Fruit fly (Drosophila melanogaster): ENCODE results near the gene Ilp5.

Gene Ilp5

dm6 chr3L:9823797-9824196 lies at the start of gene Ilp5:
Gene Ilp5 (minus strand): TSS chr3L:9823897.
- TF ChIP-seq Clk (GFP tag; optimal IDR thresholded peaks at IDR 0.05) (no peak), Crg-1 (GFP tag; optimal IDR thresholded peaks at IDR 0.05) (no peak)

DNA sequence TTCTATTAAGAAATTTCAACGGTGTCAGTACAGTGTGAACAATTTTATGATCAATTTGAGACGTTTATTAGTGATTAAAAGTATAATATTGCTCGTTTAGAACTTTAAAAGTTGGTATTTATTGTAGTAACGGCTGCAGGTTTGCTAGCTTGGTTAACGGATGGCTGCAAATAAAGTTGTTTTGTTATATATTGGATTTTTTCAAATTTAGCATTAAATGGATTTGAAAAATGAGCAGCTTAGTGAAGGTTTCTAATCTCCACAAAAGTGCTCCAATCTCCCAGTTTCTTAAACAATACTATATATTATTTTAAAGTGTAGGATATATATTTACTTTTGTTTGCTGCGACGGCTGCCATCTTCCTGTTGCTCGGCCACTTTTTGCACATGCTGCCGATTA lies 48.3 kb upstream of the Ilp5 start:
- TF ChIP-seq Clk (GFP tag; optimal IDR thresholded peaks at IDR 0.05) (no peak), kay (GFP tag; ENCODE audit: borderline replicate concordance) (no peak), pad (GFP tag; optimal IDR thresholded peaks at IDR 0.05) (no peak), toe (GFP tag; optimal IDR thresholded peaks at IDR 0.05) (no peak), Crg-1 (GFP tag; optimal IDR thresholded peaks at IDR 0.05) (no peak)

DNA sequence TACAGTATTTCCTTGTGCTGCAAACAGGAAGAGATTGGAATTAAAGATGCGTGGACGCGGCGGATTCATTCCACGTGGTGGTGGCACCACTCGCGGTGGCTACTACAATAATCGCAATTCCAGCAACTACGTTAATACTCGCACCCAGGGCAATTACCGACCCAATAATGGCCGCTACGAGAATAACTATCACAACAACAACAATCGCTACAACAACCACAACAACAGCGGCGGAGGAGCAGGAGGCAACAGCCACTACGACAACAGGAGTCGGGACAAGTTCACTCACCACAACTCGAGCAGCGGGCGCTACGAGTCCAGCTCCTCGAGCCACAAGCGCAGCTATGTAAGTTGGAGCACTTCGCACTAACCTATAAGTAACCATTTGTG lies 41.4 kb upstream of the Ilp5 start:
- TF ChIP-seq bab1 (GFP tag; optimal IDR thresholded peaks at IDR 0.05) (no peak), Mnt (GFP tag; optimal IDR thresholded peaks at IDR 0.05) (no peak), Clk (GFP tag; optimal IDR thresholded peaks at IDR 0.05) (no peak), Hr96 (GFP tag; optimal IDR thresholded peaks at IDR 0.05) (no peak), Crg-1 (GFP tag; optimal IDR thresholded peaks at IDR 0.05) (no peak), cic (GFP tag; optimal IDR thresholded peaks at IDR 0.05) (no peak), CG14711 (tag; optimal IDR thresholded peaks at IDR 0.05) (no peak), kay (GFP tag; ENCODE audit: borderline replicate concordance) (no peak), CG11617 (GFP tag; optimal IDR thresholded peaks at IDR 0.05) (no peak), CG1620 (GFP tag; optimal IDR thresholded peaks at IDR 0.05) (no peak), CG7101 (tag; optimal IDR thresholded peaks at IDR 0.05) (no peak), toe (GFP tag; optimal IDR thresholded peaks at IDR 0.05) (no peak), CG7045 (GFP tag; optimal IDR thresholded peaks at IDR 0.05) (no peak), ovo (GFP tag; optimal IDR thresholded peaks at IDR 0.05) (no peak), pad (GFP tag; optimal IDR thresholded peaks at IDR 0.05) (no peak), CG5204 (GFP tag; optimal IDR thresholded peaks at IDR 0.05) (no peak), tj (GFP tag; optimal IDR thresholded peaks at IDR 0.05) (no peak), CG33017 (tag; optimal IDR thresholded peaks at IDR 0.05) (no peak), cnc (optimal IDR thresholded peaks at IDR 0.05) (no peak), CG12768 (GFP tag; optimal IDR thresholded peaks at IDR 0.05) (no peak)

- TF ChIP-seq Mnt (GFP tag; optimal IDR thresholded peaks at IDR 0.05) (peak; percentile 36), Hr96 (GFP tag; optimal IDR thresholded peaks at IDR 0.05) (no peak), cnc (optimal IDR thresholded peaks at IDR 0.05) (no peak), CG33017 (tag; optimal IDR thresholded peaks at IDR 0.05) (no peak), CG1620 (GFP tag; optimal IDR thresholded peaks at IDR 0.05) (peak; percentile 36), Crg-1 (GFP tag; optimal IDR thresholded peaks at IDR 0.05) (no peak), CG11617 (GFP tag; optimal IDR thresholded peaks at IDR 0.05) (peak; percentile 18), CG14711 (tag; optimal IDR thresholded peaks at IDR 0.05) (peak; percentile 5), pad (GFP tag; optimal IDR thresholded peaks at IDR 0.05) (peak; percentile 19), bab1 (GFP tag; optimal IDR thresholded peaks at IDR 0.05) (peak; percentile 34), CG12768 (GFP tag; optimal IDR thresholded peaks at IDR 0.05) (no peak), kay (GFP tag; ENCODE audit: borderline replicate concordance) (peak; percentile 51), tj (GFP tag; optimal IDR thresholded peaks at IDR 0.05) (peak; percentile 12), CG7045 (GFP tag; optimal IDR thresholded peaks at IDR 0.05) (no peak), cic (GFP tag; optimal IDR thresholded peaks at IDR 0.05) (no peak), CG5204 (GFP tag; optimal IDR thresholded peaks at IDR 0.05) (no peak), ovo (GFP tag; optimal IDR thresholded peaks at IDR 0.05) (no peak), CG7101 (tag; optimal IDR thresholded peaks at IDR 0.05) (peak; percentile 32), toe (GFP tag; optimal IDR thresholded peaks at IDR 0.05) (peak; percentile 65), Clk (GFP tag; optimal IDR thresholded peaks at IDR 0.05) (no peak)
Observed at dm6 chr3L:9864275-9865052, 40.8 kb upstream of the Ilp5 start, which contains the start of the genes iPLA2-VIA and Ciz1. Gene iPLA2-VIA (minus strand): TSS chr3L:9864349. Gene Ciz1 (plus strand): TSS chr3L:9864639.

dm6 chr3L:9863656-9864055 lies 40.0 kb upstream of the Ilp5 start:
- TF ChIP-seq Mnt (GFP tag; optimal IDR thresholded peaks at IDR 0.05) (no peak), Hr96 (GFP tag; optimal IDR thresholded peaks at IDR 0.05) (no peak), toe (GFP tag; optimal IDR thresholded peaks at IDR 0.05) (no peak), CG12768 (GFP tag; optimal IDR thresholded peaks at IDR 0.05) (peak; percentile 47), CG7045 (GFP tag; optimal IDR thresholded peaks at IDR 0.05) (no peak), CG5204 (GFP tag; optimal IDR thresholded peaks at IDR 0.05) (no peak), CG11617 (GFP tag; optimal IDR thresholded peaks at IDR 0.05) (no peak), pad (GFP tag; optimal IDR thresholded peaks at IDR 0.05) (no peak), kay (GFP tag; ENCODE audit: borderline replicate concordance) (peak; percentile 90), Clk (GFP tag; optimal IDR thresholded peaks at IDR 0.05) (no peak)

DNA sequence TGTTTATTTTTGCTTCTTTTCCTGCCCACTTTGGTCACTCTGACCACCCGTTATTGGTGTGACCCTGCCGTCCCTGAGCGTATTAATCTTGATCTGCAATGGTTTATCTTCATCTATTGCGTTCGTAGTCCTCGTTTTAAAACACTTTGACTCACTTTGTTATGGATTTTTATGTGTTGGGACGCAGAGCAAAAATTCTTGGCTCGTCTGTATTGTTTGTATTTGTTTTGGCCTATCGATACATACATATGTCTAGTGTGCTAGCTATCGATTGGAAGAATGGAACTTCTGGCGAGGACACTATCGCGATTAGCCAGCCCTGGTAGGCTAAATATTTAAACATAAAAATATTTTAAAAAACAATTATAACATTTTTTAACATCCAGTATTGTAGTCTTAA lies 35.9 kb upstream of the Ilp5 start, which contains the start of gene CG10809:
TSS of gene CG10809 (minus strand) at position 266 of the 400 bp plus-strand sequence.
- TF ChIP-seq Clk (GFP tag; optimal IDR thresholded peaks at IDR 0.05) (no peak), bab1 (GFP tag; optimal IDR thresholded peaks at IDR 0.05) (peak; percentile 40), CG7045 (GFP tag; optimal IDR thresholded peaks at IDR 0.05) (peak; percentile 7), kay (GFP tag; ENCODE audit: borderline replicate concordance) (no peak), cic (GFP tag; optimal IDR thresholded peaks at IDR 0.05) (peak; percentile 34), CG5204 (GFP tag; optimal IDR thresholded peaks at IDR 0.05) (no peak), CG33017 (tag; optimal IDR thresholded peaks at IDR 0.05) (no peak), Hr96 (GFP tag; optimal IDR thresholded peaks at IDR 0.05) (no peak), cnc (optimal IDR thresholded peaks at IDR 0.05) (no peak), toe (GFP tag; optimal IDR thresholded peaks at IDR 0.05) (peak; percentile 25), pad (GFP tag; optimal IDR thresholded peaks at IDR 0.05) (peak; percentile 15), Crg-1 (GFP tag; optimal IDR thresholded peaks at IDR 0.05) (no peak), CG7101 (tag; optimal IDR thresholded peaks at IDR 0.05) (peak; percentile 62), CG11617 (GFP tag; optimal IDR thresholded peaks at IDR 0.05) (peak; percentile 33), Mnt (GFP tag; optimal IDR thresholded peaks at IDR 0.05) (peak; percentile 54), ovo (GFP tag; optimal IDR thresholded peaks at IDR 0.05) (peak; percentile 3), CG12768 (GFP tag; optimal IDR thresholded peaks at IDR 0.05) (no peak), CG1620 (GFP tag; optimal IDR thresholded peaks at IDR 0.05) (peak; percentile 17), tj (GFP tag; optimal IDR thresholded peaks at IDR 0.05) (no peak), CG14711 (tag; optimal IDR thresholded peaks at IDR 0.05) (peak; percentile 31)

All from whole organism, adult.